Worm (Caenorhabditis elegans) whole organism, late embryonic: ENCODE results near the gene hrg-2.

Experiments used
- ceh-22 ChIP-seq: sonication (generic microtip); optimal IDR thresholded peaks from 2 replicates; lab custom pipeline; 2017; ENCODE audit warnings: missing biosample characterization, missing genetic modification characterization
- ceh-31 ChIP-seq: sonication (generic microtip); optimal IDR thresholded peaks from 2 replicates; lab custom pipeline; 2016; ENCODE audit warnings: missing genetic modification characterization, missing compliant biosample characterization
- fkh-10 ChIP-seq: fragments of 150-350 bp; optimal IDR thresholded peaks from 2 replicates; lab custom pipeline; 2014; ENCODE audit warnings: missing biosample characterization, missing genetic modification reagents, missing genetic modification characterization
- hlh-30 ChIP-seq: sonication (generic microtip); optimal IDR thresholded peaks from 2 replicates; lab custom pipeline; 2017; ENCODE audit warnings: antibody characterized with exemption, missing genetic modification characterization, missing compliant biosample characterization; ENCODE audit not compliant: insufficient read depth
- pag-3 ChIP-seq: sonication (generic microtip); optimal IDR thresholded peaks from 2 replicates; lab custom pipeline; 2016; ENCODE audit warnings: missing compliant biosample characterization, missing genetic modification characterization, borderline replicate concordance

DNA sequence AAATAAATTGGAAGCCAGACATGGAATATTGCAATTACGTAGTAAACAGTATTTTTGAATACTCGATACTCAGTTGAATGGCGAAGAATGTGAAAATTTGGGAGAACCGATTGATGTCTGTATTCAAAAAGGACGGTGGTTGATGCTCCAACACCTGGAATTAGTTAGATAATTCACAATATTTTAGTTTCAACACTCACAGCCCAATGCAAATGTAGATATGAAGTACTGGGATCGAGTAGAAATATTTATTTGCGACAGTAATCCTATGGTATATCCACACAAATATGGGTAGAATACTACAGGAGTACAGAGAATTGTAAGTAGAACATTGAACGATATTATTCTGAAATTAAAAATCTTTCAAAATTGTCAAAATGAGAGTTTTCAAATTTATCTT, 22.8 kb upstream of the hrg-2 start:
- no peak for TF ChIP-seq ceh-22
- no peak for TF ChIP-seq fkh-10 (GFP tag; lab: Kevin White, UChicago)
- no peak for TF ChIP-seq ceh-31 (tag; lab: Kevin White, UChicago)
- TF ChIP-seq pag-3 (tag; lab: Kevin White, UChicago) = no peak
- TF ChIP-seq hlh-30 (tag; lab: Kevin White, UChicago) = no peak
